Worm (Caenorhabditis elegans) whole organism, L4 larva: ENCODE measurements around the gene ZK353.10.

Experiments used
- F26F4.8 ChIP-seq: fragments of 200-800 bp; sonication (Bioruptor generic); conservative IDR thresholded peaks from 2 replicates; pipeline ENCODE4 v1.3.6; 2022; ENCODE audit warnings: missing genetic modification characterization, missing compliant biosample characterization
- F37D6.2 ChIP-seq: sonication (generic microtip); optimal IDR thresholded peaks from 2 replicates; lab custom pipeline; 2016; ENCODE audit warnings: mild to moderate bottlenecking, missing genetic modification characterization, missing compliant biosample characterization
- F44E2.7 ChIP-seq: fragments of 200-800 bp; sonication (Bioruptor generic); IDR thresholded peaks from 2 replicates; pipeline ENCODE4 v2.1.2; 2022; ENCODE audit warnings: missing genetic modification characterization, missing compliant biosample characterization
- F49E8.2 ChIP-seq: sonication (generic microtip); optimal IDR thresholded peaks from 2 replicates; lab custom pipeline; 2016; ENCODE audit warnings: missing compliant biosample characterization, mild to moderate bottlenecking, missing genetic modification characterization, borderline replicate concordance
- R02D3.7 ChIP-seq: fragments of 150-350 bp; sonication (generic microtip); optimal IDR thresholded peaks from 3 replicates; lab custom pipeline; 2014; ENCODE audit warnings: missing biosample characterization, missing genetic modification characterization
- Y105C5A.15 ChIP-seq: fragments of 200-800 bp; sonication (Bioruptor generic); IDR thresholded peaks from 2 replicates; pipeline ENCODE4 v1.3.6; 2022; ENCODE audit warnings: missing genetic modification characterization, missing compliant biosample characterization
- ZK337.2 ChIP-seq: fragments of 200-800 bp; sonication (Bioruptor generic); IDR thresholded peaks from 2 replicates; pipeline ENCODE4 v1.3.6; 2022; ENCODE audit warnings: missing genetic modification reagents, missing genetic modification characterization, missing compliant biosample characterization
- ZK546.5 ChIP-seq, 2 experiments: sonication (generic microtip); optimal IDR thresholded peaks; 2 replicates each; lab custom pipeline; 2017; ENCODE audit warnings: missing biosample characterization in 2 of 2, missing genetic modification characterization in 2 of 2
- aha-1 ChIP-seq: fragments of 150-350 bp; peaks from one replicate; lab custom pipeline; 2014; ENCODE audit warnings: missing biosample characterization, missing genetic modification characterization
- ama-1 ChIP-seq: fragments of 150-350 bp; optimal IDR thresholded peaks from 2 replicates; lab custom pipeline; 2014; ENCODE audit warnings: inconsistent platforms, mixed read lengths
- arid-1 ChIP-seq: fragments of 200-800 bp; sonication (Bioruptor generic); conservative IDR thresholded peaks from 2 replicates; pipeline ENCODE4 v1.3.6; 2022; ENCODE audit warnings: missing genetic modification reagents, missing genetic modification characterization, missing compliant biosample characterization
- attf-4 ChIP-seq: sonication (generic microtip); optimal IDR thresholded peaks from 3 replicates; lab custom pipeline; 2017; ENCODE audit warnings: missing biosample characterization, missing genetic modification characterization
- ceh-20 ChIP-seq: fragments of 200-800 bp; sonication (Bioruptor generic); IDR thresholded peaks from 2 replicates; pipeline ENCODE4 v1.3.6; 2022; ENCODE audit warnings: missing genetic modification reagents, missing genetic modification characterization, missing compliant biosample characterization
- ceh-28 ChIP-seq: fragments of 150-350 bp; optimal IDR thresholded peaks from 2 replicates; lab custom pipeline; 2014; ENCODE audit warnings: missing biosample characterization, missing genetic modification reagents, missing genetic modification characterization
- ceh-44 ChIP-seq: fragments of 200-800 bp; sonication (Bioruptor generic); IDR thresholded peaks from 2 replicates; pipeline ENCODE4 v1.3.6; 2022; ENCODE audit warnings: missing genetic modification reagents, missing genetic modification characterization, missing compliant biosample characterization
- ceh-62 ChIP-seq: sonication (generic microtip); optimal IDR thresholded peaks from 2 replicates; lab custom pipeline; 2017; ENCODE audit warnings: missing biosample characterization, missing genetic modification characterization
- ces-1 ChIP-seq: fragments of 150-350 bp; sonication (generic microtip); optimal IDR thresholded peaks from 4 replicates; lab custom pipeline; 2014; ENCODE audit warnings: missing biosample characterization, missing genetic modification reagents, missing genetic modification characterization
- cey-2 ChIP-seq: sonication (generic microtip); optimal IDR thresholded peaks from 3 replicates; lab custom pipeline; 2017; ENCODE audit warnings: missing genetic modification characterization, mild to moderate bottlenecking, missing compliant biosample characterization, antibody characterized with exemption, borderline replicate concordance; ENCODE audit not compliant: insufficient read depth
- daf-12 ChIP-seq: fragments of 150-350 bp; optimal IDR thresholded peaks from 2 replicates; lab custom pipeline; 2014; ENCODE audit warnings: missing biosample characterization, missing genetic modification reagents, missing genetic modification characterization
- daf-19 ChIP-seq: fragments of 200-800 bp; sonication (Bioruptor generic); conservative IDR thresholded peaks from 2 replicates; pipeline ENCODE4 v1.3.6; 2022; ENCODE audit warnings: missing genetic modification characterization, missing compliant biosample characterization
- dmd-6 ChIP-seq: fragments of 200-800 bp; sonication (Bioruptor generic); IDR thresholded peaks from 2 replicates; pipeline ENCODE4 v1.3.6; 2022; ENCODE audit warnings: missing genetic modification reagents, missing genetic modification characterization, missing compliant biosample characterization
- dmd-8 ChIP-seq: fragments of 200-800 bp; sonication (Bioruptor generic); IDR thresholded peaks from 2 replicates; pipeline ENCODE4 v1.3.6; 2022; ENCODE audit warnings: missing genetic modification characterization, missing compliant biosample characterization
- dmd-9 ChIP-seq: fragments of 200-800 bp; sonication (Bioruptor generic); IDR thresholded peaks from 2 replicates; pipeline ENCODE4 v1.3.6; 2022; ENCODE audit warnings: missing genetic modification reagents, missing genetic modification characterization, missing compliant biosample characterization
- dpl-1 ChIP-seq: fragments of 150-350 bp; optimal IDR thresholded peaks from 2 replicates; lab custom pipeline; 2014; ENCODE audit warnings: missing biosample characterization, missing genetic modification reagents, missing genetic modification characterization
- duxl-1 ChIP-seq: sonication (generic microtip); optimal IDR thresholded peaks from 2 replicates; lab custom pipeline; 2016; ENCODE audit warnings: mild to moderate bottlenecking, missing genetic modification characterization, moderate library complexity, missing compliant biosample characterization; ENCODE audit not compliant: poor library complexity
- dve-1 ChIP-seq: sonication (generic microtip); optimal IDR thresholded peaks from 2 replicates; lab custom pipeline; 2017; ENCODE audit warnings: antibody characterized with exemption, mild to moderate bottlenecking, missing genetic modification characterization, missing compliant biosample characterization; ENCODE audit not compliant: insufficient read depth
- egl-27 ChIP-seq: sonication (generic microtip); optimal IDR thresholded peaks from 3 replicates; lab custom pipeline; 2017; ENCODE audit warnings: missing biosample characterization, missing genetic modification reagents, missing genetic modification characterization
- fkh-10 ChIP-seq: fragments of 150-350 bp; optimal IDR thresholded peaks from 2 replicates; lab custom pipeline; 2014; ENCODE audit warnings: missing biosample characterization, missing genetic modification reagents, missing genetic modification characterization
- gei-8 ChIP-seq: fragments of 200-800 bp; sonication (Bioruptor generic); optimal IDR thresholded peaks from 2 replicates; lab custom pipeline; 2018; ENCODE audit warnings: mild to moderate bottlenecking, missing genetic modification characterization, missing compliant biosample characterization
- lin-15B ChIP-seq: fragments of 150-350 bp; sonication (generic microtip); optimal IDR thresholded peaks from 3 replicates; lab custom pipeline; 2014; ENCODE audit warnings: missing biosample characterization, missing genetic modification characterization
- lsy-2 ChIP-seq, 2 experiments: fragments of 150-350 bp in 1 of 2; sonication (generic microtip) in 1 of 2; optimal IDR thresholded peaks; 2 replicates each; lab custom pipeline; 2014 to 2017; ENCODE audit warnings: missing biosample characterization in 2 of 2, missing genetic modification characterization in 2 of 2
- madf-9 ChIP-seq: fragments of 200-800 bp; sonication (Bioruptor generic); conservative IDR thresholded peaks from 2 replicates; pipeline ENCODE4 v1.3.6; 2022; ENCODE audit warnings: missing genetic modification reagents, missing genetic modification characterization, missing compliant biosample characterization
- mdt-29 ChIP-seq: fragments of 200-800 bp; sonication (Bioruptor generic); IDR thresholded peaks from 2 replicates; pipeline ENCODE4 v1.3.6; 2022; ENCODE audit warnings: missing genetic modification reagents, missing genetic modification characterization, missing compliant biosample characterization
- mep-1 ChIP-seq: fragments of 150-350 bp; sonication (generic microtip); optimal IDR thresholded peaks from 3 replicates; lab custom pipeline; 2014; ENCODE audit warnings: missing biosample characterization, missing genetic modification characterization
- mes-2 ChIP-seq: sonication (generic microtip); optimal IDR thresholded peaks from 2 replicates; lab custom pipeline; 2016; ENCODE audit warnings: missing genotype, mild to moderate bottlenecking, missing genetic modification characterization, missing compliant biosample characterization; ENCODE audit not compliant: poor library complexity, severe bottlenecking
- mxl-2 ChIP-seq: fragments of 200-800 bp; sonication (Bioruptor generic); conservative IDR thresholded peaks from 2 replicates; pipeline ENCODE4 v1.3.6; 2022; ENCODE audit warnings: missing genetic modification reagents, missing genetic modification characterization, missing compliant biosample characterization
- nhr-237 ChIP-seq: sonication (generic microtip); optimal IDR thresholded peaks from 2 replicates; lab custom pipeline; 2017; ENCODE audit warnings: missing biosample characterization, missing genetic modification characterization
- nhr-76 ChIP-seq: fragments of 150-350 bp; optimal IDR thresholded peaks from 2 replicates; lab custom pipeline; 2014; ENCODE audit warnings: missing biosample characterization, missing genetic modification characterization
- nhr-77 ChIP-seq: fragments of 150-350 bp; optimal IDR thresholded peaks from 2 replicates; lab custom pipeline; 2014; ENCODE audit warnings: missing biosample characterization, missing genetic modification characterization
- pha-4 ChIP-seq, 2 experiments: fragments of 150-350 bp in 1 of 2; fragments of 200-800 bp in 1 of 2; sonication (Bioruptor generic) in 1 of 2; IDR thresholded peaks in 1 of 2; optimal IDR thresholded peaks in 1 of 2; 2 replicates each; pipeline versions ENCODE4 v1.3.6 to Lab custom; 2014 to 2022; ENCODE audit warnings: missing genetic modification characterization in 2 of 2, missing genetic modification reagents in 2 of 2, missing biosample characterization in 1 of 2, missing compliant biosample characterization in 1 of 2
- pqm-1 ChIP-seq: sonication (generic microtip); optimal IDR thresholded peaks from 2 replicates; lab custom pipeline; 2017; ENCODE audit warnings: missing biosample characterization, missing genetic modification characterization
- spr-1 ChIP-seq: sonication (generic microtip); optimal IDR thresholded peaks from 2 replicates; lab custom pipeline; 2016; ENCODE audit warnings: mild to moderate bottlenecking, missing genetic modification characterization, missing compliant biosample characterization
- tra-1 ChIP-seq: fragments of 200-800 bp; sonication (Bioruptor generic); IDR thresholded peaks from 2 replicates; pipeline ENCODE4 v1.3.6; 2022; ENCODE audit warnings: missing genetic modification reagents, missing genetic modification characterization, missing compliant biosample characterization
- unc-130 ChIP-seq: sonication (generic microtip); optimal IDR thresholded peaks from 2 replicates; lab custom pipeline; 2016; ENCODE audit warnings: missing genetic modification reagents, missing genetic modification characterization, missing compliant biosample characterization
- unc-39 ChIP-seq: sonication (generic microtip); optimal IDR thresholded peaks from 2 replicates; lab custom pipeline; 2017; ENCODE audit warnings: missing biosample characterization, missing genetic modification characterization
- vab-7 ChIP-seq: fragments of 200-800 bp; sonication (Bioruptor generic); IDR thresholded peaks from 2 replicates; pipeline ENCODE4 v1.3.6; 2022; ENCODE audit warnings: missing genetic modification reagents, missing genetic modification characterization, missing compliant biosample characterization
- zfp-2 ChIP-seq: sonication (generic microtip); optimal IDR thresholded peaks from 2 replicates; lab custom pipeline; 2016; ENCODE audit warnings: mild to moderate bottlenecking, missing genetic modification characterization, missing compliant biosample characterization

ZK353.10 gene

DNA sequence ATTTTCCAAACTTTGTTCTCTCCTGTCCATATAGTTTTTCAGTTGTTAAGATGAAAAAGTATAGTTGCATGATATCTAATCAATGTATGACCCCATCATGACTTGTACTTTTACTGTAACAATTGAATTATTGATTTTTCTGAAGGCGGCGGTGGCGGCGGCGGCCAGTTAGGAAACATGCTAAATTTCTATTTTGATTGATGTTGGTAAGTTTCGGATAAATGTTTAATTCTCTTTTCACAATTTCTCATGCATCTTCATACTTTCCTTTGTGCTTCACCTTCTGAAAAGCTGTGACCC lies 23.7 kb upstream of the ZK353.10 start, which contains the start of gene sor-1:
Gene sor-1, plus strand, starts transcription at position 201 of the 300 bp plus-strand sequence.
- TF ChIP-seq F44E2.7 (GFP tag; lab: Robert Waterston, UW): no peak
- TF ChIP-seq dmd-6 (GFP tag; lab: Robert Waterston, UW): no peak
- no peak for TF ChIP-seq F49E8.2
- no peak for TF ChIP-seq nhr-76 (tag; lab: Kevin White, UChicago)
- no peak for TF ChIP-seq F26F4.8 (GFP tag; lab: Robert Waterston, UW)
- no peak for TF ChIP-seq duxl-1
- TF ChIP-seq ces-1: no peak
- TF ChIP-seq dmd-8 (GFP tag; lab: Robert Waterston, UW): no peak
- TF ChIP-seq unc-130 (GFP tag; lab: Kevin White, UChicago): no peak
- TF ChIP-seq Y105C5A.15: no peak
- no peak for TF ChIP-seq vab-7 (GFP tag; lab: Robert Waterston, UW)
- no peak for TF ChIP-seq mep-1 (tag; lab: Kevin White, UChicago)
- no peak for TF ChIP-seq ZK337.2 (GFP tag; lab: Robert Waterston, UW)
- no peak for TF ChIP-seq lsy-2 (tag; optimal IDR thresholded peaks at IDR 0.05; lab: Kevin White, UChicago)

DNA sequence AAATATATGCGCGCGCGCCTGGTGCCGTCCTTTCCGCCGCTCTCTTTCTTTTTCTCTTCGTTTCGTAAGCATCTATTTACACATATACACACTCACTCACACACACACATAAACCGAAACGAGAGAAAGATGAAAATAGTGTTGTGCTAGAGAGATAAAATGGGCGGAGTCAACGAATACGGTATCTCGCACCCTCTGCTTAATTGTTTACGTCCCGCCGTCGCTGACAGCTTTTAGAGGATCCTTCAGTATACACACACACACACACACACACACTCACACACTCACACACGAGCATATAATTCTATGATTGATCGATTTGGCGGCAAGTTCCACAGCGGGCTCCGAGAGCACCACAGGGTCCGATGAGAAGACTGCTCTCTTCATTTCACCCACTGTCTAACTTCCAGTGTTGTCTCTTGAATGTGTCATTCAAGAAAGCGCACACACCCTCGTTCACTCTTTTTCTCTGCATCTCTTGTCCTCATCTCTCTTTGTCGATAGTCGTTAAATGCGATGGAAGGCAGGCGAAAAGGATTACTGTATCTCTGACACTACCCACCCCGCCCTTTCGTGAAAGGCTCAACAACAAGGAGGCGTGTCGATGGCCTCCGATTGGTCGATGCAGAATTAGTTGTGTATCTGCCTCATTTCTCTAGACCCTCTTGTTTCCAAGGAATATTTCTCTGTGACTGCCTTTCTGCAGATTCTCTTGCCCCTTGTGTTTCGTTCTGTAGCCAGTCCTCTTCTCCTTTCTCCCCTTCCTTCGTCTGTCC lies 23.2 kb upstream of the ZK353.10 start:
- TF ChIP-seq ama-1 (lab: Kevin White, UChicago) (no peak), fkh-10 (GFP tag; lab: Kevin White, UChicago) (peak; percentile 54), daf-19 (GFP tag; lab: Robert Waterston, UW) (0 out of 2 replicates have a peak, but pooled peaks have one; percentile 59), Y105C5A.15 (no peak), spr-1 (tag; lab: Kevin White, UChicago) (peak; percentile 83), arid-1 (GFP tag; lab: Robert Waterston, UW) (peak; percentile 64; the same call in 1 of the 2 replicates), cey-2 (tag; lab: Kevin White, UChicago) (no peak), nhr-77 (peak; percentile 41), gei-8 (GFP tag; lab: Kevin White, UChicago) (peak; percentile 34), lin-15B (tag; lab: Kevin White, UChicago) (no peak), dmd-9 (peak; percentile 23; the same call in 1 of the 2 replicates), egl-27 (no peak), ZK337.2 (GFP tag; lab: Robert Waterston, UW) (no peak), nhr-237 (tag; lab: Kevin White, UChicago) (no peak), duxl-1 (peak; percentile 95), mes-2 (tag; lab: Kevin White, UChicago) (peak; percentile 43), dve-1 (peak; percentile 95), zfp-2 (tag; lab: Kevin White, UChicago) (peak; percentile 50), ceh-28 (peak; percentile 86), tra-1 (GFP tag; lab: Robert Waterston, UW) (no peak), F44E2.7 (GFP tag; lab: Robert Waterston, UW) (no peak), ces-1 (peak; percentile 26), unc-39 (no peak), ZK546.5 (tag; optimal IDR thresholded peaks at IDR 0.05; lab: Kevin White, UChicago) (peak in 1 of 2 experiments; percentile 57), daf-12 (no peak), ceh-44 (GFP tag; lab: Robert Waterston, UW) (no peak), mdt-29 (GFP tag; lab: Robert Waterston, UW) (no peak), lsy-2 (tag; optimal IDR thresholded peaks at IDR 0.05; lab: Kevin White, UChicago) (peak; percentile 97 to 98), attf-4 (tag; lab: Kevin White, UChicago) (peak; percentile 53), mxl-2 (GFP tag; lab: Robert Waterston, UW) (0 out of 2 replicates have a peak, but pooled peaks have one; percentile 53), madf-9 (GFP tag; lab: Robert Waterston, UW) (peak; percentile 71), pqm-1 (tag; lab: Kevin White, UChicago) (peak; percentile 53), ceh-62 (no peak), aha-1 (tag; lab: Kevin White, UChicago) (peak; percentile 98), dpl-1 (peak; percentile 43), pha-4 (GFP tag; IDR thresholded peaks at IDR 0.05; lab: Robert Waterston, UW) (peak; percentile 74), pha-4 (tag; optimal IDR thresholded peaks at IDR 0.05; lab: Kevin White, UChicago) (peak; percentile 76), R02D3.7 (tag; lab: Kevin White, UChicago) (no peak), ceh-20 (GFP tag; lab: Robert Waterston, UW) (peak; percentile 91), F37D6.2 (tag; lab: Kevin White, UChicago) (peak; percentile 89)
